Fruit fly (Drosophila melanogaster): ENCODE data around the gene rod.

Gene rod

dm6 chr3R:31616001-31616400, 35.2 kb downstream of the rod start, which contains the start of the genes Mnat9 and CG1792 (continued):
- TF ChIP-seq NC2α (GFP tag; optimal IDR thresholded peaks at IDR 0.05) (peak; percentile 96), dm (GFP tag; optimal IDR thresholded peaks at IDR 0.05) (peak; percentile 97), Atf6 (GFP tag; IDR thresholded peaks at IDR 0.05) (peak; percentile 99), phol (tag; optimal IDR thresholded peaks at IDR 0.05) (peak; percentile 98), nerfin-1 (tag; optimal IDR thresholded peaks at IDR 0.05) (peak; percentile 94), kni (GFP tag; optimal IDR thresholded peaks at IDR 0.05) (peak; percentile 73), tna (GFP tag; IDR thresholded peaks at IDR 0.05; ENCODE audit: partially characterized antibody) (no peak), CG12104 (GFP tag; optimal IDR thresholded peaks at IDR 0.05) (peak; percentile 98), CG18262 (tag; optimal IDR thresholded peaks at IDR 0.05) (peak; percentile 97), gcm (GFP tag; optimal IDR thresholded peaks at IDR 0.05) (peak; percentile 96), ranshi (GFP tag; IDR thresholded peaks at IDR 0.05) (peak; percentile 99), otp (GFP tag; IDR thresholded peaks at IDR 0.05) (peak; percentile 99), CG15011 (GFP tag; optimal IDR thresholded peaks at IDR 0.05) (peak; percentile 94), CG11398 (GFP tag; optimal IDR thresholded peaks at IDR 0.05) (peak; percentile 98), HHEX (GFP tag; optimal IDR thresholded peaks at IDR 0.05) (peak; percentile 97), CG2120 (GFP tag; optimal IDR thresholded peaks at IDR 0.05) (peak; percentile 99), trem (tag; optimal IDR thresholded peaks at IDR 0.05) (peak; percentile 96), CG10321 (GFP tag; IDR thresholded peaks at IDR 0.05) (peak; percentile 89), br (optimal IDR thresholded peaks at IDR 0.05) (no peak), seq (GFP tag; IDR thresholded peaks at IDR 0.05) (peak; percentile 98), MTF-1 (GFP tag; optimal IDR thresholded peaks at IDR 0.05; ENCODE audit: borderline replicate concordance) (peak; percentile 97), Meics (GFP tag; optimal IDR thresholded peaks at IDR 0.05) (peak; percentile 98), hbn (GFP tag; IDR thresholded peaks at IDR 0.05; ENCODE audit: partially characterized antibody) (no peak), ab (GFP tag; optimal IDR thresholded peaks at IDR 0.05) (peak; percentile 92), fru (optimal IDR thresholded peaks at IDR 0.05) (no peak), CG31224 (GFP tag; IDR thresholded peaks at IDR 0.05) (peak; percentile 98), ro (GFP tag; IDR thresholded peaks at IDR 0.05) (peak; percentile 98), CG7556 (GFP tag; optimal IDR thresholded peaks at IDR 0.05) (peak; percentile 94), CG14667 (GFP tag; IDR thresholded peaks at IDR 0.05) (peak; percentile 99), MBD-R2 (GFP tag; IDR thresholded peaks at IDR 0.05) (peak; percentile 100), CG3065 (GFP tag; optimal IDR thresholded peaks at IDR 0.05) (peak; percentile 97), Hmr (GFP tag; optimal IDR thresholded peaks at IDR 0.05) (peak; percentile 98), Dll (GFP tag; IDR thresholded peaks at IDR 0.05; ENCODE audit: partially characterized antibody) (0 out of 4 replicates have a peak, but pooled peaks have one; percentile 37), ap (GFP tag; IDR thresholded peaks at IDR 0.05) (peak; percentile 99), sqz (GFP tag; optimal IDR thresholded peaks at IDR 0.05) (no peak), nmo (GFP tag; optimal IDR thresholded peaks at IDR 0.05) (peak; percentile 99), lab (GFP tag; optimal IDR thresholded peaks at IDR 0.05) (peak; percentile 99), Ets65A (GFP tag) (peak; percentile 100), Lpt (GFP tag; optimal IDR thresholded peaks at IDR 0.05) (no peak), CG12155 (GFP tag; optimal IDR thresholded peaks at IDR 0.05) (peak; percentile 98), dimm (GFP tag; IDR thresholded peaks at IDR 0.05) (peak; percentile 98), Fer1 (GFP tag; optimal IDR thresholded peaks at IDR 0.05) (peak; percentile 96), salm (tag; optimal IDR thresholded peaks at IDR 0.05) (peak; percentile 94), ci (GFP tag; IDR thresholded peaks at IDR 0.05) (peak; percentile 100), bigmax (GFP tag; optimal IDR thresholded peaks at IDR 0.05) (peak; percentile 78), cwo (GFP tag; optimal IDR thresholded peaks at IDR 0.05) (peak; percentile 94), zen2 (GFP tag; IDR thresholded peaks at IDR 0.05; ENCODE audit: partially characterized antibody) (no peak), caup (GFP tag; optimal IDR thresholded peaks at IDR 0.05; ENCODE audit: severe bottlenecking) (peak; percentile 98), pita (GFP tag; optimal IDR thresholded peaks at IDR 0.05) (no peak), CG9876 (GFP tag; optimal IDR thresholded peaks at IDR 0.05) (peak; percentile 98), scrt (GFP tag; optimal IDR thresholded peaks at IDR 0.05) (peak; percentile 95)

All from whole organism, embryonic.